Worm (Caenorhabditis elegans) whole organism, mixed stage, embryonic: Measurements from ENCODE around the gene ZC21.10.

ENCODE experiments used
- bed-3 ChIP-seq: fragments of 200-800 bp; sonication (Bioruptor generic); optimal IDR thresholded peaks from 3 replicates; lab custom pipeline; 2018; ENCODE audit warnings: mild to moderate bottlenecking, missing genetic modification characterization, moderate library complexity, missing compliant biosample characterization
- blmp-1 ChIP-seq: fragments of 150-350 bp; optimal IDR thresholded peaks from 2 replicates; lab custom pipeline; 2014; ENCODE audit warnings: missing biosample characterization, missing genetic modification characterization
- ceh-39 ChIP-seq: fragments of 150-350 bp; optimal IDR thresholded peaks from 2 replicates; lab custom pipeline; 2014; ENCODE audit warnings: missing biosample characterization, missing genetic modification characterization
- cnd-1 ChIP-seq: fragments of 200-800 bp; sonication (Bioruptor generic); optimal IDR thresholded peaks from 2 replicates; lab custom pipeline; 2018; ENCODE audit warnings: mild to moderate bottlenecking, missing genetic modification characterization, missing compliant biosample characterization
- flh-1 ChIP-seq: fragments of 200-800 bp; sonication (Bioruptor generic); optimal IDR thresholded peaks from 2 replicates; lab custom pipeline; 2018; ENCODE audit warnings: mild to moderate bottlenecking, missing genetic modification characterization, moderate library complexity, missing compliant biosample characterization
- hlh-1 ChIP-seq: fragments of 150-350 bp; optimal IDR thresholded peaks from 2 replicates; lab custom pipeline; 2014; ENCODE audit warnings: missing biosample characterization, missing genetic modification reagents, missing genetic modification characterization
- lin-13 ChIP-seq: fragments of 150-350 bp; optimal IDR thresholded peaks from 2 replicates; lab custom pipeline; 2014; ENCODE audit warnings: missing biosample characterization, missing genetic modification characterization
- lin-32 ChIP-seq: fragments of 200-800 bp; sonication (Bioruptor generic); optimal IDR thresholded peaks from 2 replicates; lab custom pipeline; 2018; ENCODE audit warnings: mild to moderate bottlenecking, missing genetic modification characterization, missing compliant biosample characterization
- nhr-28 ChIP-seq: fragments of 150-350 bp; optimal IDR thresholded peaks from 2 replicates; lab custom pipeline; 2014; ENCODE audit warnings: missing biosample characterization, missing genetic modification characterization
- nhr-76 ChIP-seq: sonication (generic microtip); optimal IDR thresholded peaks from 2 replicates; lab custom pipeline; 2017; ENCODE audit warnings: missing biosample characterization, missing genetic modification characterization
- pha-4 ChIP-seq: fragments of 150-350 bp; optimal IDR thresholded peaks from 2 replicates; lab custom pipeline; 2018; ENCODE audit warnings: missing biosample characterization, missing genetic modification reagents, missing genetic modification characterization
- sem-2 ChIP-seq: fragments of 200-800 bp; sonication (Bioruptor generic); optimal IDR thresholded peaks from 2 replicates; lab custom pipeline; 2018; ENCODE audit warnings: mild to moderate bottlenecking, missing genetic modification characterization, missing compliant biosample characterization
- snpc-4 ChIP-seq: fragments of 150-350 bp; optimal IDR thresholded peaks from 2 replicates; lab custom pipeline; 2014; ENCODE audit warnings: missing biosample characterization, missing genetic modification characterization
- sptf-1 ChIP-seq: sonication (generic microtip); optimal IDR thresholded peaks from 2 replicates; lab custom pipeline; 2017; ENCODE audit warnings: mild to moderate bottlenecking, missing genetic modification characterization, moderate library complexity, missing compliant biosample characterization
- unc-39 ChIP-seq: fragments of 150-350 bp; optimal IDR thresholded peaks from 2 replicates; lab custom pipeline; 2014; ENCODE audit warnings: missing biosample characterization, missing genetic modification characterization
- unc-62 ChIP-seq: fragments of 150-350 bp; optimal IDR thresholded peaks from 2 replicates; lab custom pipeline; 2014; ENCODE audit warnings: missing biosample characterization, missing genetic modification reagents, missing genetic modification characterization
- ztf-11 ChIP-seq: fragments of 150-350 bp; optimal IDR thresholded peaks from 2 replicates; lab custom pipeline; 2014; ENCODE audit warnings: missing biosample characterization, missing genetic modification characterization

The ZC21.10 gene

DNA sequence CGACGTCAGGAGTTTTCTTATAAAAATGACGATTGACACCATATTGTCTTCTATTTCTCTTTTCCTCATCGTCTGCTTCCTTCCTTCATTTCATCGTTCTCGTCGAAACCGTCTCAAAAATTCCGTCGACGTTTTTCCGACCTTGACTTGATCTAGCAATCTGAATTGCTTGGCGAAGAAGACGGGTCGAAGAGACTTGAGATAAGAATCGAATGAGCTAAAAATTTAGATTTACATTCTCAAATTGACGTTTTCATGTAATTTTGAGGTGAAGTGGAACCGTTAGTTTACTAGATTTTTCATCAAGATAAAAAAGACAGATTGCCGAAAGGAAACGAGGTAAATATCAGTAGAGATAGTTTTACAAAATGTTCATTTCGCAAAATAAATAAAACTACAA, 47.7 kb downstream of the ZC21.10 start:
- TF ChIP-seq unc-62 (GFP tag; lab: Kevin White, UChicago) (no peak), pha-4 (tag; lab: Kevin White, UChicago) (no peak), snpc-4 (tag; lab: Kevin White, UChicago) (no peak)

DNA sequence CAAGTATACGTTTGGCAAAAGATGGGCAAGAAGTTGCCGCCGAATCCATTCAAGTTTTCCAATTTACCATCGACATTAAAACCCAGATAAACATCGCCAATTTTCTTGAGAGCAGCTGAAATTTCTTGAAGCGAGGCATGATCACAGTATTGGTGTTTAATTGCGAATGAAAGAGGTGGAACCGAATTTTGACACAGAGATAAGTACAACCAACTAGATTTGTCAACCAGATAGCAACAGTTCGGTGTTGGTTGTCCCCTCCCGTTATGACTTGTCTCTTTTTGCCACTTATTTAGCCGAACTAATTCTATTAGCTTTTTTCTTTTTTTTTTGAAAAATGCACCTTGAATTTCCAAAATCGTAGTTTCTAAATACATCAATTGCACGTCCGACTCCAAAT, 48.5 kb downstream of the ZC21.10 start:
- TF ChIP-seq bed-3 (GFP tag; lab: Kevin White, UChicago) = no peak
- TF ChIP-seq sem-2 = no peak
- TF ChIP-seq pha-4 (tag; lab: Kevin White, UChicago) = no peak
- no peak for TF ChIP-seq ceh-39 (tag; lab: Kevin White, UChicago)
- TF ChIP-seq lin-32 (GFP tag; lab: Kevin White, UChicago) = no peak

DNA sequence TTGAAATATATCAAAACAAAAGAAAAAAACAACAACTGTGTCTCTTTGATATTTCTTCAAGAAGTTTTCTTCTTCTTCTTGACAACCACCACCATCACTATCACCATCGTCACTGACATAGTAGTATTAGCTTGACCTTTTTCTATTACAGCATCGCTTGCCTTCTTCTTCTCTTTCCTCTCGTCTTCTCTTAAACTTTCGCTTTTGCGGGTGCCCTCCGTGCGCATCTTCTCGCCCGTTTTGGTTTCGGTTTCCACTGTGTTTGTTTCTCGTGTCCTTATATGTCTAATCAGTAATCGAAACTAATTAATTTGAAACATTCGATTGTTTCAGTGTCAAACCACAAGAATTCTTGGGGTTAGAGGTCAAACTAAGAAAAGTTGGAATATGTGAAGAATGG, 49.5 kb downstream of the ZC21.10 start:
- TF ChIP-seq blmp-1 (tag; lab: Kevin White, UChicago) (peak; percentile 70), unc-39 (tag; lab: Kevin White, UChicago) (no peak)

DNA sequence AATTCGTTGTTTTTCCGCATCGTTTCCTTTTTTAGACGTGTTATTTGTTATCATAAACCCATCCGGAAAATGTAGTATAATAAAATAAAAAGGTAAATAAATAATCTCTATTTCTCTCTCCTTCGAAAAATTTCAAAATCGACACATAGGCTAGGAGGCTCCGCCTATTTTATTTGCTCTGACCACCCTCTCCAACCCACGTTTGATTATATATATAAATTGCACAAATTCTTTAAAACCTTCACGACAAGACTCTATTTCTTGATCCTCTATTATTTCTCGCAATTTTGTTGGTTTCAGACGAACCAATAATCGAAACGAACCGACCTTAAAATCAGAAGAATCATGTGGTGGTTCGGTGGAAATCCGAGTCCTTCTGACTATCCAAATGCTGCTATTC, 50.9 kb downstream of the ZC21.10 start, which contains the start of gene doxa-1:
Gene doxa-1 (plus strand): TSS at position 301 of the 400 bp plus-strand sequence.
- TF ChIP-seq nhr-28 (tag; lab: Kevin White, UChicago) (no peak), nhr-76 (tag; lab: Kevin White, UChicago) (no peak), bed-3 (GFP tag; lab: Kevin White, UChicago) (no peak), sem-2 (no peak), flh-1 (GFP tag; lab: Kevin White, UChicago) (no peak), sptf-1 (tag; lab: Kevin White, UChicago) (no peak), lin-13 (tag; lab: Kevin White, UChicago) (no peak), cnd-1 (tag; lab: Kevin White, UChicago) (no peak), ztf-11 (tag; lab: Kevin White, UChicago) (no peak), hlh-1 (tag; lab: Kevin White, UChicago) (no peak)
